Worm (Caenorhabditis elegans) whole organism, midembryonic: ENCODE results near the gene rga-5.

Experiments used
- cog-1 ChIP-seq: sonication (generic microtip); optimal IDR thresholded peaks from 2 replicates; lab custom pipeline; 2016; ENCODE audit warnings: missing genetic modification characterization, missing compliant biosample characterization
- ref-1 ChIP-seq: fragments of 200-800 bp; sonication (Bioruptor generic); conservative IDR thresholded peaks from 2 replicates; pipeline ENCODE4 v1.3.6; 2022; ENCODE audit warnings: missing genetic modification reagents, missing genetic modification characterization, missing compliant biosample characterization

- no peak for TF ChIP-seq ref-1 (GFP tag; lab: Robert Waterston, UW)
- TF ChIP-seq cog-1 (tag; lab: Kevin White, UChicago) = no peak
Observed at ce11 chrIV:13878738-13879137, 51.1 kb downstream of the rga-5 start.
